Worm (Caenorhabditis elegans) whole organism, midembryonic: Measurements from ENCODE around the gene ZK1248.11.

Experiments
- T22C8.4 ChIP-seq: fragments of 200-800 bp; sonication (Bioruptor generic); IDR thresholded peaks from 2 replicates; pipeline ENCODE4 v1.3.6; 2022; ENCODE audit warnings: missing genetic modification characterization, missing compliant biosample characterization
- flt-1 ChIP-seq: fragments of 200-800 bp; sonication (Bioruptor generic); IDR thresholded peaks from 2 replicates; pipeline ENCODE4 v1.3.6; 2022; ENCODE audit warnings: missing genetic modification characterization, missing compliant biosample characterization
- klf-2 ChIP-seq: fragments of 200-800 bp; sonication (Bioruptor generic); conservative IDR thresholded peaks from 2 replicates; pipeline ENCODE4 v1.3.6; 2022; ENCODE audit warnings: missing genetic modification reagents, missing genetic modification characterization, missing compliant biosample characterization
- med-1 ChIP-seq: sonication (generic microtip); optimal IDR thresholded peaks from 2 replicates; lab custom pipeline; 2017; ENCODE audit warnings: missing genetic modification characterization, mild to moderate bottlenecking, missing compliant biosample characterization, antibody characterized with exemption, missing genetic modification reagents; ENCODE audit not compliant: insufficient read depth
- tab-1 ChIP-seq: fragments of 200-800 bp; sonication (Bioruptor generic); IDR thresholded peaks from 2 replicates; pipeline ENCODE4 v1.3.6; 2022; ENCODE audit warnings: missing genetic modification characterization, missing compliant biosample characterization
- ztf-23 ChIP-seq: fragments of 200-800 bp; sonication (Bioruptor generic); IDR thresholded peaks from 2 replicates; pipeline ENCODE4 v1.3.6; 2022; ENCODE audit warnings: missing genetic modification reagents, missing genetic modification characterization, missing compliant biosample characterization
- ztf-29 ChIP-seq: fragments of 200-800 bp; sonication (Bioruptor generic); IDR thresholded peaks from 2 replicates; pipeline ENCODE4 v1.3.6; 2022; ENCODE audit warnings: missing genetic modification reagents, missing genetic modification characterization, missing compliant biosample characterization

- no peak for TF ChIP-seq klf-2 (GFP tag; lab: Robert Waterston, UW)
- TF ChIP-seq T22C8.4 (GFP tag; lab: Robert Waterston, UW): no peak
- no peak for TF ChIP-seq ztf-29 (GFP tag; lab: Robert Waterston, UW)
- no peak for TF ChIP-seq tab-1 (GFP tag; lab: Robert Waterston, UW)
- TF ChIP-seq ztf-23 (GFP tag; lab: Robert Waterston, UW): 0 out of 2 replicates have a peak, but pooled peaks have one; percentile 48
- TF ChIP-seq med-1 (GFP tag; lab: Kevin White, UChicago): no peak
- peak; percentile 52; the same call in 1 of the 2 replicates for TF ChIP-seq flt-1 (GFP tag; lab: Robert Waterston, UW)
These were observed 8.7 kb downstream of the ZK1248.11 start for ce11 chrII:5819655-5820054.
